Worm (Caenorhabditis elegans) whole organism, L3 larva: ENCODE measurements around the gene acr-18.

ENCODE experiments used
- ZK546.5 ChIP-seq: sonication (generic microtip); optimal IDR thresholded peaks from 2 replicates; lab custom pipeline; 2017; ENCODE audit warnings: missing biosample characterization, missing genetic modification characterization
- elt-1 ChIP-seq: fragments of 150-350 bp; optimal IDR thresholded peaks from 2 replicates; lab custom pipeline; 2014; ENCODE audit warnings: missing biosample characterization, missing genetic modification characterization

- TF ChIP-seq ZK546.5 (no peak), elt-1 (tag; lab: Kevin White, UChicago) (no peak)
Measured at ce11 chrV:15511613-15512216, 47.2 kb downstream of the acr-18 start, which contains the start of gene rpl-38.
